Worm (Caenorhabditis elegans): ENCODE measurements around the gene C34F11.1.

DNA sequence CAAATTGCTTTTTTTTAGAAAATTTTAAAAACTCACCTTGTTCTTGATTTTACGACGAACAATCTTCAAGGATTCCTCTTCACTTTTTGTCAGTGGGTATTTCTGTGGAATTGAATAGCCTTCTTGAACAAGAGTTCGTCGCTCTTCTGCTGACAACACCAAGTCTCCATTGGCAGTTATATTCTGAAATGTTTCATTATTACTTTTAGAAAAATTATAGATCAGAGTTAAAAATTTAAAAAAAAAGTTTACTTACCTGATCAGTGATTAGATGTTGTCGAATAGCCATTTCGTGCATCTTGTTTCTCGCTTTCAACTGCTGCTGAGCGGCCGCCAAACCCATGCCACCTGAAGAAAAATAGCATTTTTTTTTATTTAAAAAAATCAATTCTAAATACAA is 32.5 kb upstream of the C34F11.1 start:
- TF ChIP-seq hnd-1 (tag; optimal IDR thresholded peaks at IDR 0.05) (no peak), hmg-4 (GFP tag; optimal IDR thresholded peaks at IDR 0.05) (no peak), scrt-1 (GFP tag; IDR thresholded peaks at IDR 0.05) (no peak), F13C5.2 (tag; optimal IDR thresholded peaks at IDR 0.05) (no peak), tbx-37 (GFP tag; conservative IDR thresholded peaks at IDR 0.05) (no peak), tra-4 (tag; optimal IDR thresholded peaks at IDR 0.05) (no peak), ama-1 (optimal IDR thresholded peaks at IDR 0.05) (no peak)

All from whole organism, early embryonic.